Fruit fly (Drosophila melanogaster): ENCODE measurements around the gene Pli.

Gene Pli

DNA sequence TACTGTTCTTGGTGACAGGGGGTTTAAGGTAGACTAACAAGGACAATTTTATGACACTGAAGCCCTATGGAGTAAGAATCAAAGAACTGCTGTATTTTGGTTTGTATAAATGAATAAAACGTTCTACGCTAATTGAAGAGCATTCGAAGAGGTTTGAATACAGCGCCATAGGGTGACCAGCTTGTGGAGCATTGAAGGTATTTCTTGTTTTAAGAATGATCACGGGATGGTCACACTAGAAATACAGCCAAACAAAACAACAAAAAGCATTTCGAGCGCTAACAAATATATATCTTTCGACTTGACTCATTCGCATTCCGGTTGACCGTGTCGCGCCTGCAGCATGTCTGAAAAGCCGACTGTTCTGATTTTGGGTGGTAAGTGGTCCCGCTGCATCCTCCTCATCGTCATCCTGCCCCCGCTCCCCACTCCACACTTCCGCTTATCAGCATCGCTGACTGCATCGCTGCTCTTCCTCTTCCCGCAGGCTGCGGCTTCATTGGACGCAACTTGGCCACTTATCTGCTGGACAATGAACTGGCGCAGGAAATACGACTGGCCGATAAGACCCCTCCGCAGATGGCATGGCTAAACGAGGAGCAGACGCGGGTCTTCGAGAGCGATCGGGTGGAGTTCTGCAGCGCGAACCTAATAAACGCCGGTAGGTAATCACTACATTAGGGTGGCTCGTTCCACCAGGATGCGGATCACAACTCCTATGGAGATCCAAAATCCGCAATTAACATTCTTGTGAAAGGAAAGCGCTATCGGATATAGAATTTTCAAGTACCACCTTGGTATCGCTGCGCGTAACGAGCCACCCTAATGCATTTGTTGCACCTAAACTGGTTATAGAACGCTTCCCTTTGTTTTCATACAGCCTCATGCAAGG, 44.1 kb upstream of the Pli start, which contains the start of gene CG5854 (continued):
- peak; percentile 79 for TF ChIP-seq HHEX (GFP tag; optimal IDR thresholded peaks at IDR 0.05)
- TF ChIP-seq Xrp1 (GFP tag; IDR thresholded peaks at IDR 0.05): peak; percentile 84
- TF ChIP-seq Fer3 (tag; optimal IDR thresholded peaks at IDR 0.05): peak; percentile 73
- TF ChIP-seq Sox100B (GFP tag; optimal IDR thresholded peaks at IDR 0.05): peak; percentile 52
- peak; percentile 37; the same call in 2 of the 3 replicates for TF ChIP-seq Aef1 (GFP tag; IDR thresholded peaks at IDR 0.05)
- TF ChIP-seq dan (GFP tag; IDR thresholded peaks at IDR 0.05): no peak
- peak; percentile 49 for TF ChIP-seq Hand (GFP tag; optimal IDR thresholded peaks at IDR 0.05)
- TF ChIP-seq peb (GFP tag; IDR thresholded peaks at IDR 0.05): 0 out of 2 replicates have a peak, but pooled peaks have one; percentile 29
- peak; percentile 11 for TF ChIP-seq CG9817 (tag; optimal IDR thresholded peaks at IDR 0.05)
- no peak for TF ChIP-seq Scr (GFP tag; IDR thresholded peaks at IDR 0.05; ENCODE audit: partially characterized antibody)
- TF ChIP-seq tll (GFP tag; optimal IDR thresholded peaks at IDR 0.05): no peak
- TF ChIP-seq C15 (GFP tag; IDR thresholded peaks at IDR 0.05): 0 out of 3 replicates have a peak, but pooled peaks have one; percentile 58
- peak; percentile 35; the same call in 1 of the 2 replicates for TF ChIP-seq danr (GFP tag; IDR thresholded peaks at IDR 0.05)
- peak; percentile 72 for TF ChIP-seq phol (tag; optimal IDR thresholded peaks at IDR 0.05)
- TF ChIP-seq sens (GFP tag): peak; percentile 96
- TF ChIP-seq D19B (GFP tag; optimal IDR thresholded peaks at IDR 0.05): peak; percentile 14
- peak; percentile 80 for TF ChIP-seq CG18262 (tag; optimal IDR thresholded peaks at IDR 0.05)
- TF ChIP-seq B-H2 (GFP tag; optimal IDR thresholded peaks at IDR 0.05): no peak
- no peak for TF ChIP-seq fru (optimal IDR thresholded peaks at IDR 0.05)
- peak; percentile 77 for TF ChIP-seq lilli (GFP tag; optimal IDR thresholded peaks at IDR 0.05)
- TF ChIP-seq ase (GFP tag; IDR thresholded peaks at IDR 0.05): peak; percentile 69; the same call in 2 of the 3 replicates
- TF ChIP-seq CG4328 (GFP tag; optimal IDR thresholded peaks at IDR 0.05): no peak
- peak; percentile 68 for TF ChIP-seq Six4 (GFP tag; optimal IDR thresholded peaks at IDR 0.05)
- peak; percentile 98 for TF ChIP-seq Drgx (GFP tag; IDR thresholded peaks at IDR 0.05)
- TF ChIP-seq CG6654 (GFP tag; optimal IDR thresholded peaks at IDR 0.05): peak; percentile 69
- TF ChIP-seq Dfd (GFP tag; optimal IDR thresholded peaks at IDR 0.05): no peak
- peak; percentile 71 for TF ChIP-seq oc (tag; optimal IDR thresholded peaks at IDR 0.05)
- TF ChIP-seq CG10462 (GFP tag; optimal IDR thresholded peaks at IDR 0.05): peak; percentile 65
- peak; percentile 40 for TF ChIP-seq psq (GFP tag; optimal IDR thresholded peaks at IDR 0.05)
- peak; percentile 63; the same call in 1 of the 2 replicates for TF ChIP-seq ara (GFP tag; IDR thresholded peaks at IDR 0.05)
- TF ChIP-seq CG1792 (GFP tag; optimal IDR thresholded peaks at IDR 0.05): peak; percentile 71
- TF ChIP-seq shn (GFP tag; optimal IDR thresholded peaks at IDR 0.05): peak; percentile 38
- peak; percentile 27 for TF ChIP-seq CG14710 (tag; optimal IDR thresholded peaks at IDR 0.05)
- TF ChIP-seq hth (optimal IDR thresholded peaks at IDR 0.05): no peak
- peak; percentile 77 for TF ChIP-seq tin (GFP tag; optimal IDR thresholded peaks at IDR 0.05)
- peak; percentile 85 for TF ChIP-seq ken (GFP tag; IDR thresholded peaks at IDR 0.05)
- no peak for TF ChIP-seq CG6683 (GFP tag; optimal IDR thresholded peaks at IDR 0.05)
- peak; percentile 68 for TF ChIP-seq CG4820 (GFP tag; optimal IDR thresholded peaks at IDR 0.05)
- TF ChIP-seq CG17568 (GFP tag; optimal IDR thresholded peaks at IDR 0.05): peak; percentile 95
- peak; percentile 42 for TF ChIP-seq wek (GFP tag; optimal IDR thresholded peaks at IDR 0.05)
- peak; percentile 48 for TF ChIP-seq pnt (GFP tag; optimal IDR thresholded peaks at IDR 0.05)
- TF ChIP-seq CG4617 (GFP tag; optimal IDR thresholded peaks at IDR 0.05; ENCODE audit: borderline replicate concordance): peak; percentile 6
- peak; percentile 57 for TF ChIP-seq CG11723 (GFP tag; optimal IDR thresholded peaks at IDR 0.05)
- no peak for TF ChIP-seq CG4854 (GFP tag; optimal IDR thresholded peaks at IDR 0.05)
- TF ChIP-seq gsb-n (tag; optimal IDR thresholded peaks at IDR 0.05): peak; percentile 74
- TF ChIP-seq nerfin-1 (tag; optimal IDR thresholded peaks at IDR 0.05): peak; percentile 51
- TF ChIP-seq CG3838 (GFP tag; optimal IDR thresholded peaks at IDR 0.05): peak; percentile 21
- TF ChIP-seq CG7928 (GFP tag; optimal IDR thresholded peaks at IDR 0.05): peak; percentile 19
- peak; percentile 64 for TF ChIP-seq Bteb2 (GFP tag; optimal IDR thresholded peaks at IDR 0.05)

Measured in whole organism, embryonic.